Worm (Caenorhabditis elegans) whole organism, early embryonic: ENCODE results near the gene ZC196.3.

ENCODE experiments used
- B0310.2 ChIP-seq: sonication (generic microtip); optimal IDR thresholded peaks from 2 replicates; lab custom pipeline; 2016; ENCODE audit warnings: mild to moderate bottlenecking, missing genetic modification characterization, missing compliant biosample characterization
- F13C5.2 ChIP-seq: sonication (generic microtip); optimal IDR thresholded peaks from 2 replicates; lab custom pipeline; 2017; ENCODE audit warnings: mild to moderate bottlenecking, missing genetic modification characterization, inconsistent platforms, missing compliant biosample characterization
- aly-1 ChIP-seq: sonication (generic microtip); optimal IDR thresholded peaks from 2 replicates; lab custom pipeline; 2016; ENCODE audit warnings: missing genetic modification characterization, missing compliant biosample characterization
- ama-1 ChIP-seq: fragments of 150-350 bp; optimal IDR thresholded peaks from 2 replicates; lab custom pipeline; 2014
- ceh-13 ChIP-seq: fragments of 200-800 bp; sonication (Bioruptor generic); optimal IDR thresholded peaks from 2 replicates; lab custom pipeline; 2018; ENCODE audit warnings: mild to moderate bottlenecking, missing genetic modification characterization, missing compliant biosample characterization
- ceh-36 ChIP-seq: sonication (generic microtip); optimal IDR thresholded peaks from 2 replicates; lab custom pipeline; 2016; ENCODE audit warnings: missing genetic modification characterization, inconsistent platforms, missing compliant biosample characterization
- ets-7 ChIP-seq: sonication (generic microtip); optimal IDR thresholded peaks from 2 replicates; lab custom pipeline; 2016; ENCODE audit warnings: missing genotype, missing genetic modification characterization, missing compliant biosample characterization
- flt-1 ChIP-seq: fragments of 200-800 bp; sonication (Bioruptor generic); IDR thresholded peaks from 2 replicates; pipeline ENCODE4 v1.3.6; 2022; ENCODE audit warnings: missing genetic modification characterization, missing compliant biosample characterization
- hmbx-1 ChIP-seq: sonication (generic microtip); optimal IDR thresholded peaks from 2 replicates; lab custom pipeline; 2016; ENCODE audit warnings: mild to moderate bottlenecking, missing genetic modification characterization, missing compliant biosample characterization
- hmg-4 ChIP-seq: fragments of 200-800 bp; sonication (Bioruptor generic); optimal IDR thresholded peaks from 2 replicates; lab custom pipeline; 2018; ENCODE audit warnings: mild to moderate bottlenecking, missing genetic modification characterization, missing compliant biosample characterization
- hnd-1 ChIP-seq: sonication (generic microtip); optimal IDR thresholded peaks from 2 replicates; lab custom pipeline; 2016; ENCODE audit warnings: missing genetic modification characterization, missing compliant biosample characterization
- pes-1 ChIP-seq: fragments of 200-800 bp; sonication (Bioruptor generic); IDR thresholded peaks from 2 replicates; pipeline ENCODE4 v1.3.6; 2022; ENCODE audit warnings: missing genetic modification reagents, missing genetic modification characterization, missing compliant biosample characterization
- scrt-1 ChIP-seq: fragments of 200-800 bp; sonication (Bioruptor generic); IDR thresholded peaks from 2 replicates; pipeline ENCODE4 v1.3.6; 2022; ENCODE audit warnings: missing genetic modification characterization, missing compliant biosample characterization
- sea-1 ChIP-seq: fragments of 200-800 bp; sonication (Bioruptor generic); conservative IDR thresholded peaks from 2 replicates; pipeline ENCODE4 v1.3.6; 2022; ENCODE audit warnings: missing genetic modification characterization, missing compliant biosample characterization
- tbx-11 ChIP-seq: fragments of 200-800 bp; sonication (Bioruptor generic); IDR thresholded peaks from 2 replicates; pipeline ENCODE4 v1.3.6; 2022; ENCODE audit warnings: missing genetic modification characterization, missing compliant biosample characterization
- tbx-37 ChIP-seq: fragments of 200-800 bp; sonication (Bioruptor generic); conservative IDR thresholded peaks from 2 replicates; pipeline ENCODE4 v1.3.6; 2022; ENCODE audit warnings: missing genetic modification reagents, missing genetic modification characterization, missing compliant biosample characterization
- tra-4 ChIP-seq: sonication (generic microtip); optimal IDR thresholded peaks from 2 replicates; lab custom pipeline; 2017; ENCODE audit warnings: missing genetic modification characterization, missing compliant biosample characterization

The ZC196.3 gene

DNA sequence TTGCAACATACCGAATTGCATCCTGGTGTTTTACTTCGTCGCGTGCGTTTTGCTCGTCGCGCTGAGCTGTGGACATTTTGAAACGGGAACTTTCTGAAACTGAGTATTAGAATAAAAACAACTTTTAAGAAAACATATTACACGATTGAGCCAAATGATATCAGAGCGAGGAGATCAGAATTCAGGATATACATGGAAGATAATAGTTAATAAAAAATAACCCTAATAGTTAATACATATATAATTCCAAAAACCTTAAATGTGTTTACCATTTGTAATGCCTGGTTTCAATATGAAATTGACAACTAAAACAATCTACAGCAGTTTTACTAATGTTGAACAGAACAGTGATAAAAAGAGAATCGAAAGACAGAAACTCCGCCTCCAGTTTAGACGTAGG lies 26.4 kb downstream of the ZC196.3 start, which contains the start of gene B0507.8:
TSS of gene B0507.8 (minus strand) at position 101 of the 400 bp plus-strand sequence.
- no peak for TF ChIP-seq tra-4 (tag; lab: Kevin White, UChicago)

DNA sequence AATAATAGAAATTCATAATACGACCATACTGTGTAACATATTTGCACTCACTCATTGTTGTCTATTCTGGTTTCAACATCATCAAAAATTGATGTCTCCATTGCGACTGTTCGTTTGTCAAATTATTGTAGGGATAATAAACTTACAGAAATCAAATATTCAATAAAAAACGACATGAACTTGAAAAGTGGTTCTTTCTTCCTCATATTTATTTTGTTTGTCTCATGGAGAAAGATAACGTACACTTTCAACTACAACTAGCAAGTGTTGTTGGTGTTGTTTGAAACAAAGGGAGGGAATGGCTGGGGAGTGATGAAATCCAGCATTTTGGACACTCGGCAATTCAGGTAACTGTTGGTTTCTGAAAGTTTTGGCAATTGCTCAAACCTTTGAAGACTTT lies 29.5 kb downstream of the ZC196.3 start, which contains the start of gene B0507.9:
TSS of gene B0507.9 (minus strand) at position 101 of the 400 bp plus-strand sequence.
- TF ChIP-seq F13C5.2 (no peak), tra-4 (tag; lab: Kevin White, UChicago) (no peak), ceh-36 (tag; lab: Kevin White, UChicago) (no peak), ets-7 (tag; lab: Kevin White, UChicago) (no peak), pes-1 (no peak), scrt-1 (GFP tag; lab: Robert Waterston, UW) (no peak), hmg-4 (no peak), tbx-11 (no peak)

DNA sequence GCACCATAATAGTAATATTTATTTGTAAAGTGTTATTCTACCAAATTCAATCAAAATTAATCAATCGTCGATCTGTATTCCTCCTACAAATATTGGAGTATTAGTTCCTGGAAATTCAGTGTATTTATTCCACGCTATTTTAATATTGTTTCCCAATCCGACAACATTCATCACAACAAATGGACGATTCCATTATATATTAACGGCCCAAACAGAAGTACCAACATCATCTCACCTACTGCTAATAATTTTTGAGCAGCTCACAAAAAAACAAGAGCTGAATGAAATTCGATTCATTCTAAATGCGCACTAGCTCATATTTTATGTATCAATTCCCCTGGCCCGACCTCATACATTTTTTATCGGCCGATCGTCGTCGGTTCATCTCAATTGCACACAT lies 30.6 kb downstream of the ZC196.3 start:
- no peak for TF ChIP-seq pes-1
- no peak for TF ChIP-seq ets-7 (tag; lab: Kevin White, UChicago)
- TF ChIP-seq ceh-36 (tag; lab: Kevin White, UChicago), result no peak
- TF ChIP-seq B0310.2 (tag; lab: Kevin White, UChicago), result no peak
- TF ChIP-seq tra-4 (tag; lab: Kevin White, UChicago), result no peak
- TF ChIP-seq flt-1 (GFP tag; lab: Robert Waterston, UW), result no peak
- no peak for TF ChIP-seq ama-1
- TF ChIP-seq hmbx-1 (tag; lab: Kevin White, UChicago), result no peak
- TF ChIP-seq F13C5.2, result no peak
- no peak for TF ChIP-seq tbx-11
- no peak for TF ChIP-seq ceh-13 (GFP tag; lab: Kevin White, UChicago)
- TF ChIP-seq scrt-1 (GFP tag; lab: Robert Waterston, UW), result no peak
- TF ChIP-seq hnd-1 (tag; lab: Kevin White, UChicago), result no peak
- TF ChIP-seq hmg-4, result no peak
- TF ChIP-seq tbx-37, result no peak
- TF ChIP-seq sea-1, result no peak
- no peak for TF ChIP-seq aly-1 (tag; lab: Kevin White, UChicago)

DNA sequence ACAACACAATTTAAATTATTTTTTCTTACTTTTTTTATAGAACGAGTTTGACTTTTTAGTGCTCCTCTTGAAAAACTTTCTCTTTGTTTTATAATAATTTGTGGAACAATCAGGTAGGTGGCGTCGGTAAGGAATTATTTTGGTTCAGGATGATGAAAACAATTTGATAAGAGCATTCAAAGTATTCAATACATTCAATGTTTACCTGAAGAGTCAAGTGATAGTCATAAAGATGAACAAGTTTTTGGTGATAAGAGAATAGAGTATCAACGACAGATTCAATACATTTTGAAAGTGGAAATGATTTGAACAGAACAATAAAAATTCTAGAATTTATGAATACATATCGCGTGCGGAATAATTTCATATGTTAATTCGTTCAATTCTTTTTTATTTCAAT lies 31.0 kb downstream of the ZC196.3 start:
- TF ChIP-seq scrt-1 (GFP tag; lab: Robert Waterston, UW), result no peak
- no peak for TF ChIP-seq sea-1
- no peak for TF ChIP-seq pes-1
- TF ChIP-seq hmbx-1 (tag; lab: Kevin White, UChicago), result no peak
- no peak for TF ChIP-seq ets-7 (tag; lab: Kevin White, UChicago)
- TF ChIP-seq ama-1, result no peak
- no peak for TF ChIP-seq ceh-36 (tag; lab: Kevin White, UChicago)
- TF ChIP-seq hnd-1 (tag; lab: Kevin White, UChicago), result no peak
- no peak for TF ChIP-seq tra-4 (tag; lab: Kevin White, UChicago)
- TF ChIP-seq aly-1 (tag; lab: Kevin White, UChicago), result no peak

DNA sequence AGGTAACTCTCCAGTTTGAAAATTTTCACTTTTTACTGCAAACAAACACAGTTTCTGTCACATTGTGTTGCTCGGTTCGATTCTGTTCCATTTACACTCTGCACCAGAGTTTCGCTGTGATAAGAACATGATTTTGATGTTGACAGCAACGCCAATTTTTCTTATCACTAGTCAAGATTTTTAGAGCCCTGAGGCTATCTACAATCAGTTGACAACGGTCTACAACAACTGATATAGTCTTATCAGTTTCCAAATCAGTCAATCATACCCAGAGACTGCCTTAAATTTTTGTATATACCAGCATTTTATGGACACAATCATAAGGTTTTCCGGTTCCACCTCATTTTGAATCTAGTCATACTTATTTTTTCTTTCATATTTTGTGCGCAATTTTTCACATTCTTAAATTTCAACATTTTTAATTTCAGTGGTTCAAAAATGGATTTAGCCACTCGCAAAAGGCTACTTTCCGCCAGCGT lies 32.1 kb downstream of the ZC196.3 start, which contains the start of gene B0507.3:
TSS of gene B0507.3 (plus strand) at position 429 of the 479 bp plus-strand sequence.
- TF ChIP-seq ceh-36 (tag; lab: Kevin White, UChicago) (no peak), ama-1 (no peak), tbx-11 (no peak), hmg-4 (no peak), B0310.2 (tag; lab: Kevin White, UChicago) (no peak), F13C5.2 (no peak), tbx-37 (no peak), hmbx-1 (tag; lab: Kevin White, UChicago) (no peak)

DNA sequence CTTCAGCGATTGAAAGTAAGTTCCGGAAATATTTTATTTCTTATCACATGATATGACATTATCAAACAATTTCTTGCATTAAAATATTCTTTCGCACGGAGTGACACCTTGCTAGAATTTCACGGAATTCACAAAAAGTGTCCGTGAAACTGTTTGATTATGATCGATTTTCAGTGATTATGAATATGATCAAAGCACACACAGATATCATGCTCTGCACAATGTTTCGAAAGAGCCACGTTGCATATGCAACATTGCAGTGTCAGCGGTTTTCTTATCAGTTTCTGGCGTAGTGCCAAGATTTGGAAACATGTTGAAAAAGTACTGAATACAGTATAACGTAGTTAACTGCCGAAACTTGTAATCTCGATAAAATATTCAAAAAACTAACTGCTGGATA lies 32.7 kb downstream of the ZC196.3 start:
- TF ChIP-seq hmg-4 (no peak), ceh-36 (tag; lab: Kevin White, UChicago) (no peak), pes-1 (no peak), hnd-1 (tag; lab: Kevin White, UChicago) (no peak), ceh-13 (GFP tag; lab: Kevin White, UChicago) (no peak), tbx-11 (no peak), sea-1 (no peak), hmbx-1 (tag; lab: Kevin White, UChicago) (no peak), scrt-1 (GFP tag; lab: Robert Waterston, UW) (no peak), aly-1 (tag; lab: Kevin White, UChicago) (no peak), tra-4 (tag; lab: Kevin White, UChicago) (no peak), ets-7 (tag; lab: Kevin White, UChicago) (no peak), B0310.2 (tag; lab: Kevin White, UChicago) (no peak)

DNA sequence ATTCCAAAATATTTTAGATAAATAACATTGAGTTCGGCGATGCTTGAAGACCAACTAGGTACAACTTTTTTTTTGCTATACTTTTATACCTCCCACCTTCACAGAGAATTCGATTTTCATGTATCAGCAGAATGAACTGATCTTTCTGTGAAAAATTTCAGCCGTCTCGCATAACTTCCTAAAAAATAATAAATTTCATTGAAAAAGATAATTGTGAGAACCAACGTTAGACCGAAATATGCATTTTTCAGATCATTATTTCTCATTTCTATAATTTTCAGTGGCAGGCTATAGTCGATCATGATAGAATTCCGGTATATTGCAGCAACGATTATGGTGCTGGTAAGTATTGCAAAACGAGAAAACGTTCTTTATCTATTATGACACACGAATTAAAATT lies 35.1 kb downstream of the ZC196.3 start, which contains the start of gene srx-115:
TSS of gene srx-115 (plus strand) at position 301 of the 400 bp plus-strand sequence.
- no peak for TF ChIP-seq aly-1 (tag; lab: Kevin White, UChicago)
- no peak for TF ChIP-seq F13C5.2
- TF ChIP-seq tbx-11, result no peak
- no peak for TF ChIP-seq pes-1
- no peak for TF ChIP-seq flt-1 (GFP tag; lab: Robert Waterston, UW)
- TF ChIP-seq scrt-1 (GFP tag; lab: Robert Waterston, UW), result no peak
- TF ChIP-seq ets-7 (tag; lab: Kevin White, UChicago), result no peak
- no peak for TF ChIP-seq hnd-1 (tag; lab: Kevin White, UChicago)
- TF ChIP-seq ceh-36 (tag; lab: Kevin White, UChicago), result no peak
- no peak for TF ChIP-seq tra-4 (tag; lab: Kevin White, UChicago)
- no peak for TF ChIP-seq hmg-4
- TF ChIP-seq ceh-13 (GFP tag; lab: Kevin White, UChicago), result no peak
- no peak for TF ChIP-seq tbx-37
- TF ChIP-seq B0310.2 (tag; lab: Kevin White, UChicago), result no peak

DNA sequence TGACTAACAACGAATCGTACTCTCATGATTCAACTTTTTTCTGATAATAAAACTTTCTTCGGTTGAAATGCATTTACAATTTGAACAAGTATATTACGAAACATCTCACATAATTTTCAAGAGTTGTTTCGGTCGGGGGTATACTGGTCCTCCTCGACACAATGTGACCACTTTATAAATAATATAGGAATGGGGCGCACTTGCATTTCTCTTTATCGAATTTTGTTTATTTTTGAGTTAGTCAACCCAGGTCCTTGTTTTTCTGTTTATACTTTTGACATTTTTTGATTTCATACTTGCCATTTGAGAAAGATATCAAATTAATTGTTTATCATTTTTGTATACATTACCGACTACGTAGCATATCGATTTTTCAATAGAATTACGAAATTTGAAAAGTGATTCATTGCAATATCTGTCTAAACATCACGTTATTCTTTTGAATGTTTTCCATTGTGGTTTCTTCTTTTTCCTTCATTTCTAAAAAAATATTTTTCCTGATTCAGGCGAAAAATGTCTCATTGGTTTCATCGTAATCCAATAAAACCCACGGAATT lies 37.4 kb downstream of the ZC196.3 start, which contains the start of gene B0507.2:
TSS of gene B0507.2 (plus strand) at position 507 of the 557 bp plus-strand sequence.
- TF ChIP-seq hnd-1 (tag; lab: Kevin White, UChicago), result no peak
- TF ChIP-seq tbx-11, result no peak
- TF ChIP-seq ama-1, result no peak
- no peak for TF ChIP-seq B0310.2 (tag; lab: Kevin White, UChicago)
- no peak for TF ChIP-seq hmbx-1 (tag; lab: Kevin White, UChicago)
- TF ChIP-seq aly-1 (tag; lab: Kevin White, UChicago), result no peak
- TF ChIP-seq pes-1, result no peak
- no peak for TF ChIP-seq F13C5.2
- TF ChIP-seq ceh-13 (GFP tag; lab: Kevin White, UChicago), result no peak
- no peak for TF ChIP-seq hmg-4
- no peak for TF ChIP-seq ceh-36 (tag; lab: Kevin White, UChicago)
- no peak for TF ChIP-seq tbx-37
